Fruit fly (Drosophila melanogaster) whole organism, embryonic: ENCODE data around the gene wit.

ENCODE experiments used
- CG15011 ChIP-seq: fragments of 200-800 bp; sonication (Bioruptor generic); optimal IDR thresholded peaks from 3 replicates; lab custom pipeline; 2018; ENCODE audit warnings: missing biosample characterization, mild to moderate bottlenecking, missing genetic modification characterization
- CG2116 ChIP-seq: fragments of 200-800 bp; sonication (Bioruptor generic); optimal IDR thresholded peaks from 3 replicates; lab custom pipeline; 2018; ENCODE audit warnings: missing biosample characterization, mild to moderate bottlenecking, missing genetic modification characterization
- CG3995 ChIP-seq: fragments of 200-800 bp; sonication (Bioruptor generic); optimal IDR thresholded peaks from 3 replicates; lab custom pipeline; 2016; ENCODE audit warnings: missing biosample characterization, missing genetic modification characterization
- CG42726 ChIP-seq: fragments of 200-800 bp; sonication (Bioruptor generic); IDR thresholded peaks from 2 replicates; pipeline ENCODE4 v1.3.6; 2022; ENCODE audit warnings: missing biosample characterization, missing genetic modification characterization; ENCODE audit not compliant: partially characterized antibody
- CG7786 ChIP-seq: fragments of 200-800 bp; sonication (Bioruptor generic); optimal IDR thresholded peaks from 2 replicates; lab custom pipeline; 2016; ENCODE audit warnings: missing biosample characterization, missing genetic modification characterization
- Dad ChIP-seq: fragments of 200-800 bp; sonication (Bioruptor generic); optimal IDR thresholded peaks from 3 replicates; lab custom pipeline; 2016; ENCODE audit warnings: missing biosample characterization, missing genetic modification characterization
- HLH4C ChIP-seq: fragments of 200-800 bp; sonication (Bioruptor generic); IDR thresholded peaks from 3 replicates; pipeline ENCODE4 v1.3.6; 2022; ENCODE audit warnings: missing biosample characterization, missing genetic modification characterization; ENCODE audit not compliant: partially characterized antibody
- chm ChIP-seq: fragments of 200-800 bp; sonication (Bioruptor generic); IDR thresholded peaks from 2 replicates; pipeline ENCODE4 v1.3.6; 2022; ENCODE audit warnings: missing biosample characterization, missing genetic modification characterization
- corto ChIP-seq: fragments of 200-800 bp; sonication (Bioruptor generic); optimal IDR thresholded peaks from 2 replicates; lab custom pipeline; 2016; ENCODE audit warnings: missing biosample characterization, mild to moderate bottlenecking, missing genetic modification characterization, moderate library complexity
- dm ChIP-seq: fragments of 200-800 bp; sonication (Bioruptor generic); optimal IDR thresholded peaks from 3 replicates; lab custom pipeline; 2016; ENCODE audit warnings: missing biosample characterization, missing genetic modification characterization
- ftz-f1 ChIP-seq: fragments of 200-800 bp; sonication (Bioruptor generic); optimal IDR thresholded peaks from 2 replicates; lab custom pipeline; 2016; ENCODE audit warnings: missing biosample characterization, missing genetic modification characterization
- prd ChIP-seq, 3 experiments: fragments of >200 bp in 2 of 3; fragments of 200-800 bp in 1 of 3; sonication (Bioruptor generic) in 1 of 3; optimal IDR thresholded peaks in 2 of 3; IDR thresholded peaks in 1 of 3; 2 replicates in 2 of 3; 3 replicates in 1 of 3; pipeline versions ENCODE4 v1.3.6 to Lab custom; 2017 to 2022; ENCODE audit warnings: missing biosample characterization in 1 of 3, missing genetic modification characterization in 1 of 3
- toy ChIP-seq: fragments of 200-800 bp; sonication (Bioruptor generic); IDR thresholded peaks from 2 replicates; pipeline ENCODE4 v1.3.6; 2022; ENCODE audit warnings: missing biosample characterization, missing genetic modification characterization

DNA sequence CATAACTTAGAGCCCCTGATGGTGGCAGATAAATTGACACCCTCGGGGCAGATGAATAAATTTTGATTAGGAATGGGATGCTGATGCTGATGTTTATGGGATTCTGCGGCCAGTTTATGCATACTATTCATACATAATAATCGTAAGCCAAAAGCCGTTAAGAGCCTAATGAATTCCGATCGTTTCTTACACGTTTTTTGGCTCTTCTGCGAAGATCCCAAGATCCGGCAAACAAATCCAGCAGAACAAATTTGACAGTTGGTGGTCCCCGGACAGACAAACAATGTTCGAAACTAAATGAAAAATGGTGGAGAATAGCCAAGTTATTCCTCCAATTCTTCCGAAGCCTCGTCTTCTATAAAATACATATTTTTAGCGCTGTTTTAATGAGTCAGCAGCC, 46.0 kb upstream of the wit start:
- no peak for TF ChIP-seq ftz-f1 (GFP tag; lab: Kevin White, UChicago)
- TF ChIP-seq dm (GFP tag; lab: Kevin White, UChicago): no peak
- no peak for TF ChIP-seq CG3995 (GFP tag; lab: Kevin White, UChicago)
- no peak for TF ChIP-seq corto (GFP tag; lab: Kevin White, UChicago)
- TF ChIP-seq CG7786 (GFP tag; lab: Kevin White, UChicago): no peak
- no peak for TF ChIP-seq toy (GFP tag; lab: Robert Waterston, UW)
- TF ChIP-seq HLH4C: no peak
- no peak for TF ChIP-seq chm
- TF ChIP-seq CG42726 (GFP tag; lab: Robert Waterston, UW): no peak
- no peak for TF ChIP-seq Dad (GFP tag; lab: Kevin White, UChicago)
- no peak for TF ChIP-seq CG2116 (GFP tag; lab: Kevin White, UChicago)
- no peak for TF ChIP-seq prd (optimal IDR thresholded peaks at IDR 0.05; lab: Kevin White, UChicago)
- no peak for TF ChIP-seq prd (GFP tag; IDR thresholded peaks at IDR 0.05; lab: Robert Waterston, UW)
- no peak for TF ChIP-seq CG15011
